Fruit fly (Drosophila melanogaster): ENCODE measurements around the gene Pfdn2.

DNA sequence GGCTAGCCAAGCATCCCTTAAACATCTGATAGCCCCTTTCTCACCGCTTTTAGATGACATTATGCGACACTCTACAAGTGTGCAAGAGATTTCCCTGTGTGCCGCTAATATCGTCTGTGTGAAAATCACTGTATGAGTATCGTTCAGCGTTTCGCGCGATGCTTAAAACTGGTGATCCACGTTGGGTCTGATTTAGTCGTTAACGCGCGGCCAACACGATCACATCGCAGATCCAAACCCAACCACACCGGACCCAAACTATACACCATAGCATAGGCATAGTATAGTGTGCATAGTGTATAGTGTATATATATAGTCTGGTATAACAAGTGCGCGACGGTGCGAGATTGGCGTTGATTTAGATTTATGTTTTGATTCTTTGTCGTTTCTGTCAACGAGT lies 20.3 kb downstream of the Pfdn2 start, which contains the start of gene CG7888:
- TF ChIP-seq Clk (GFP tag; optimal IDR thresholded peaks at IDR 0.05): no peak
- TF ChIP-seq kay (GFP tag; ENCODE audit: borderline replicate concordance): no peak
